Fruit fly (Drosophila melanogaster) whole organism, wandering third instar larva: ENCODE results near the gene by.

ENCODE experiments used
- Dfd ChIP-seq: fragments of >200 bp; optimal IDR thresholded peaks from 2 replicates; lab custom pipeline; 2017; ENCODE audit warnings: missing biosample characterization, missing genetic modification characterization
- Dif ChIP-seq: fragments of 200-275, 200-300 bp; sonication (Bioruptor generic); optimal IDR thresholded peaks from 2 replicates; lab custom pipeline; 2018; ENCODE audit warnings: missing biosample characterization, missing genetic modification characterization; ENCODE audit not compliant: partially characterized antibody
- GATAd ChIP-seq: sonication (Bioruptor generic); optimal IDR thresholded peaks from 2 replicates; lab custom pipeline; 2016; ENCODE audit warnings: missing biosample characterization, missing genetic modification characterization
- Hnf4 ChIP-seq: fragments of 200-800 bp; sonication (Bioruptor generic); optimal IDR thresholded peaks from 2 replicates; lab custom pipeline; 2016; ENCODE audit warnings: missing biosample characterization, mild to moderate bottlenecking, missing genetic modification characterization
- Mio ChIP-seq: sonication (Bioruptor generic); optimal IDR thresholded peaks from 2 replicates; lab custom pipeline; 2016; ENCODE audit warnings: missing biosample characterization, missing genetic modification characterization
- Myc ChIP-seq: fragments of >200 bp; optimal IDR thresholded peaks from 2 replicates; lab custom pipeline; 2017
- N ChIP-seq: fragments of >200 bp; optimal IDR thresholded peaks from 2 replicates; lab custom pipeline; 2018; ENCODE audit warnings: missing biosample characterization, missing external identifiers, missing genetic modification characterization
- OdsH ChIP-seq: fragments of 200-800 bp; sonication (Bioruptor generic); optimal IDR thresholded peaks from 2 replicates; lab custom pipeline; 2016; ENCODE audit warnings: missing biosample characterization, mild to moderate bottlenecking, missing genetic modification characterization
- br ChIP-seq: fragments of 200-800 bp; sonication (Bioruptor generic); optimal IDR thresholded peaks from 2 replicates; lab custom pipeline; 2016; ENCODE audit warnings: missing biosample characterization, missing genetic modification characterization
- brk ChIP-seq: fragments of 200-800 bp; sonication (Bioruptor generic); optimal IDR thresholded peaks from 2 replicates; lab custom pipeline; 2016; ENCODE audit warnings: missing biosample characterization, mild to moderate bottlenecking, missing genetic modification characterization
- foxo ChIP-seq, 2 experiments: fragments of 200-800 bp; sonication (Bioruptor generic); optimal IDR thresholded peaks; 2 replicates in 1 of 2; 3 replicates in 1 of 2; lab custom pipeline; 2016 to 2017; ENCODE audit warnings: missing biosample characterization in 2 of 2, missing genetic modification characterization in 2 of 2
- fru ChIP-seq: fragments of 200-800 bp; sonication (Bioruptor generic); optimal IDR thresholded peaks from 3 replicates; lab custom pipeline; 2016; ENCODE audit warnings: missing biosample characterization, mild to moderate bottlenecking, missing genetic modification characterization
- lola ChIP-seq: fragments of >200 bp; optimal IDR thresholded peaks from 2 replicates; lab custom pipeline; 2017; ENCODE audit warnings: missing biosample characterization, missing genetic modification characterization
- rgr ChIP-seq: fragments of 200-800 bp; sonication (Bioruptor generic); optimal IDR thresholded peaks from 3 replicates; lab custom pipeline; 2016; ENCODE audit warnings: missing biosample characterization, mild to moderate bottlenecking, missing genetic modification characterization

dm6 chr3R:9572929-9573811 lies 40.4 kb upstream of the by start:
- TF ChIP-seq Dfd (GFP tag; lab: Kevin White, UChicago) (no peak), Myc (lab: Kevin White, UChicago) (no peak), lola (GFP tag; lab: Kevin White, UChicago) (no peak), OdsH (no peak), GATAd (GFP tag; lab: Kevin White, UChicago) (no peak), fru (no peak), rgr (GFP tag; lab: Kevin White, UChicago) (no peak), N (GFP tag; lab: Kevin White, UChicago) (no peak), Mio (GFP tag; lab: Kevin White, UChicago) (no peak), Dif (GFP tag; lab: Kevin White, UChicago) (peak; percentile 63), br (no peak), brk (GFP tag; lab: Kevin White, UChicago) (no peak), foxo (GFP tag; optimal IDR thresholded peaks at IDR 0.05; lab: Kevin White, UChicago) (no peak), Hnf4 (no peak)
